Fruit fly (Drosophila melanogaster): Measurements from ENCODE around the gene TfIIEbeta.

The TfIIEbeta gene

DNA sequence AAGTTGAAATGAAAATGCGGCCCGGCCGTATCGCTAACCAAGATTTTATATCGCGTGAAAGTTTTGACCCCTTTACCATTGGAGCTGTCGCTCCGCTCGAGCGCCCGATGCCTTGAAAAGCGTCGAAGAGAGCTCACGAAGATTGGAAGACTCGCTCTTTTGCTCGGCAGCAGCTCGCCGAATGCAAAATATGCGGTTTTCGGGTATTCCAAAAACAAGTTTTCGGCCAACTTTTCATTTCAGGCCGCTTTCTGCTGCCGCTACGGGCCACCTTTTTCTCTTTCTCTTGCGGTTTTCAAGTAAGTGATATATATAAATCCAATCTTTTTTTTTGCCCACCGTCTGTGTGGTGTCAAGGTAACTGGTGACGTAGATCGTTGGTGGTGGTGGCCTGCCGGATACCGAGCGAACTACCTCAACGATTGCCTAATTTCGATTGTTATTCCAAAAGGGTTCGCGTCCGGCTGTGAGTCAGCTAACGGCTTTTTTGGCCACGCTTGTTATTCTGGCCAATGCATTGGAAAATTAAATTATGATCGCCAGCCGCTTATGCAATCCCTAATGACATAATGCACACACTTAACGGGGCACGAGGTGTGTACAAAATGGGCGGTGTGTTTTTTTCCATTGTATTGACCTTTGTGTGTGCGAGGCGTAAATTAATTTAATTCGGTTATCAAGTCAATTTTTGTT is 21.0 kb downstream of the TfIIEbeta start, which contains the start of gene dyl:
TSS of gene dyl (minus strand) at position 28 of the 693 bp plus-strand sequence.
- TF ChIP-seq CG1620 (GFP tag; optimal IDR thresholded peaks at IDR 0.05) (no peak), CG14711 (tag; optimal IDR thresholded peaks at IDR 0.05) (no peak), Mnt (GFP tag; optimal IDR thresholded peaks at IDR 0.05) (no peak)

DNA sequence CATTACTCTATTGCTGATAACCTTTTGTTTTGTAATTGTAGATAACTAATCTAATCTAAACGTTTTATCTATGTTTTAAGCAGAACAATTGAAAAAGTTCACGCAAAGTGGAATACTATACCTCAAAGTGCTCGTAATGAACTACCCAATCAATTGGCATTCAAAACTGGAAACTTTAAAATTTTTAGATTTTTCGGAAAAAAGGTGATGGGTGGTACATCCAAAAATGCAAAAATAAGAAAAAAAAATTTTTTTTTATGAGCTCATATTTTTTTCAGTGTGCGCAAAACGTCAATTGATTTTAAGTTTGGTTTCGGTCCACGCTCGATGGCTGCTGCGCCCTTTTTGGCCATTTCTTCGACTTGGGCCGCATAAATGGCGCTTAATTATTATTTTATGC is 23.8 kb downstream of the TfIIEbeta start:
- TF ChIP-seq CG7045 (GFP tag; optimal IDR thresholded peaks at IDR 0.05) (no peak), CG5204 (GFP tag; optimal IDR thresholded peaks at IDR 0.05) (no peak), Clk (GFP tag; optimal IDR thresholded peaks at IDR 0.05) (no peak), cic (GFP tag; optimal IDR thresholded peaks at IDR 0.05) (no peak), CG1620 (GFP tag; optimal IDR thresholded peaks at IDR 0.05) (no peak), CG14711 (tag; optimal IDR thresholded peaks at IDR 0.05) (no peak), ovo (GFP tag; optimal IDR thresholded peaks at IDR 0.05) (no peak), pad (GFP tag; optimal IDR thresholded peaks at IDR 0.05) (no peak), CG12768 (GFP tag; optimal IDR thresholded peaks at IDR 0.05) (no peak), CG11617 (GFP tag; optimal IDR thresholded peaks at IDR 0.05) (no peak), Crg-1 (GFP tag; optimal IDR thresholded peaks at IDR 0.05) (no peak), toe (GFP tag; optimal IDR thresholded peaks at IDR 0.05) (no peak), tj (GFP tag; optimal IDR thresholded peaks at IDR 0.05) (no peak), Mnt (GFP tag; optimal IDR thresholded peaks at IDR 0.05) (no peak), CG7101 (tag; optimal IDR thresholded peaks at IDR 0.05) (no peak), bab1 (GFP tag; optimal IDR thresholded peaks at IDR 0.05) (no peak), Hr96 (GFP tag; optimal IDR thresholded peaks at IDR 0.05) (no peak), cnc (optimal IDR thresholded peaks at IDR 0.05) (no peak), kay (GFP tag; ENCODE audit: borderline replicate concordance) (no peak)

DNA sequence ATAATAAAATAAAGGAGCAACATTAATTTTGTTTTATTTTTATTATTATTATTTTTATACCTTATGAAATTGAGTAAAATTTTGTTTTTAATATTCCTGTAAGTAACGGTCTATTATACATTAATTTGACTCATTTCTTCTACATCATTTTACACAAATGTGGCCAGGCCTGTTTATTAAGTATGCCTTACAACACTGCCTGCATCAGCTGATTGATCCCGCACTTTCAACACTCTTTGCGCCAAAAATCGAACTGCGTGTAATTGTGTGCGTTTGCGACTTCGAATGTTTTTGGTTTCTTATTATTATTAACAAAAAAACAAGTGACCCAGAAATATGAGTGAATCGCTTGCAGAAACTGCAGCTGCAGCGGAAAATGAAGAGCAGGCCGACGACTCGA is 26.5 kb downstream of the TfIIEbeta start, which contains the start of gene Claspin:
TSS of gene Claspin (plus strand) at position 185 of the 400 bp plus-strand sequence.
- TF ChIP-seq CG7101 (tag; optimal IDR thresholded peaks at IDR 0.05) = peak; percentile 46
- TF ChIP-seq kay (GFP tag; ENCODE audit: borderline replicate concordance) = peak; percentile 84
- peak; percentile 73 for TF ChIP-seq Crg-1 (GFP tag; optimal IDR thresholded peaks at IDR 0.05)
- no peak for TF ChIP-seq cic (GFP tag; optimal IDR thresholded peaks at IDR 0.05)
- peak; percentile 67 for TF ChIP-seq tj (GFP tag; optimal IDR thresholded peaks at IDR 0.05)
- TF ChIP-seq pad (GFP tag; optimal IDR thresholded peaks at IDR 0.05) = peak; percentile 41
- TF ChIP-seq Hr96 (GFP tag; optimal IDR thresholded peaks at IDR 0.05) = peak; percentile 37
- TF ChIP-seq CG7045 (GFP tag; optimal IDR thresholded peaks at IDR 0.05) = no peak
- no peak for TF ChIP-seq Clk (GFP tag; optimal IDR thresholded peaks at IDR 0.05)
- peak; percentile 5 for TF ChIP-seq CG5204 (GFP tag; optimal IDR thresholded peaks at IDR 0.05)
- peak; percentile 70 for TF ChIP-seq CG1620 (GFP tag; optimal IDR thresholded peaks at IDR 0.05)
- no peak for TF ChIP-seq CG11617 (GFP tag; optimal IDR thresholded peaks at IDR 0.05)
- TF ChIP-seq ovo (GFP tag; optimal IDR thresholded peaks at IDR 0.05) = peak; percentile 62
- TF ChIP-seq Mnt (GFP tag; optimal IDR thresholded peaks at IDR 0.05) = peak; percentile 20
- peak; percentile 37 for TF ChIP-seq toe (GFP tag; optimal IDR thresholded peaks at IDR 0.05)
- no peak for TF ChIP-seq CG12768 (GFP tag; optimal IDR thresholded peaks at IDR 0.05)
- peak; percentile 84 for TF ChIP-seq bab1 (GFP tag; optimal IDR thresholded peaks at IDR 0.05)

DNA sequence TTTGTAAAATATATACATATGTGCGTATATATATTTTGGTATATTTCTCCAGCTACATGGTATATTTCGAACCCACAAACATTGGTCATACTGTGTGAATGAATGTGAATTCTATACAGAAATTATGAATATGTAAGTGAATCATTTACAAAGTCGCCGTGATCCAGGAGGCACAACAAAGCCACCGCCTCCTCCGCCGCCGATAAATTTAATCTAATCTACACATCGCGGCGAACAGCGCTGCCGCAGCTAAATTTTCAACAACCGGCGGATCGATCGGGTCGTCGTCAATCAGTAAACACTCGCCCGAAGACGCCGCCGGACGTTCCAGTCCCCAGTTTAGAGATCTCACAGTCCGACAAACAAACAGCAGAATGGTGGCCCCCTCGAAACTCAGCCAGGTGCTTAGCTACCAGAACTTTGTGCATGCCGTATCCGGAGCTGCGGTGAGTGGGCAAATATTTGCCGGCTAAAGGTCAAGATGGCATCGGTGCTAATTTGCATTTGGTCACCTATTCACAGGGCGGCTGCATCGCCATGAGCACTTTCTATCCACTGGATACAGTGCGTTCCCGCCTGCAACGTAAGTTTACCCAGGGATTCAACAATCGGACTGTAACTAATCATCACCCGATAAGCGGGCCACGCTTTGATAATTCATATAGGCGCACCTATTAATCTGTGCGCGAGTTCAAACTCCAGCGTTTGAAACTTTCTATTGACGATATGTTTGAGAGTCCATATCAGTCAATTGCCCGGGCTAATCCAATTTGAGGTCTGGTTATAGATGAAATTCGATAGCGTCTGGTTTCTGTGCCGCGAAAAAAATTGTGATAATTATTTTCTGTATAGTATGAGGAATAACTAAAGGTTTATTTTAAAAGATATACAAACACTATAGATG is 32.1 kb downstream of the TfIIEbeta start, which contains the start of gene PMP34:
TSS of gene PMP34 (plus strand) at position 79 of the 904 bp plus-strand sequence.
- peak; percentile 1 for TF ChIP-seq Hr96 (GFP tag; optimal IDR thresholded peaks at IDR 0.05)
- TF ChIP-seq CG14711 (tag; optimal IDR thresholded peaks at IDR 0.05) = no peak
- TF ChIP-seq cic (GFP tag; optimal IDR thresholded peaks at IDR 0.05) = peak; percentile 25
- no peak for TF ChIP-seq Clk (GFP tag; optimal IDR thresholded peaks at IDR 0.05)
- TF ChIP-seq toe (GFP tag; optimal IDR thresholded peaks at IDR 0.05) = no peak
- TF ChIP-seq CG7045 (GFP tag; optimal IDR thresholded peaks at IDR 0.05) = no peak
- no peak for TF ChIP-seq CG5204 (GFP tag; optimal IDR thresholded peaks at IDR 0.05)
- no peak for TF ChIP-seq ovo (GFP tag; optimal IDR thresholded peaks at IDR 0.05)
- peak; percentile 4 for TF ChIP-seq CG7101 (tag; optimal IDR thresholded peaks at IDR 0.05)
- peak; percentile 84 for TF ChIP-seq kay (GFP tag; ENCODE audit: borderline replicate concordance)
- no peak for TF ChIP-seq Crg-1 (GFP tag; optimal IDR thresholded peaks at IDR 0.05)
- TF ChIP-seq CG33017 (tag; optimal IDR thresholded peaks at IDR 0.05) = no peak
- TF ChIP-seq tj (GFP tag; optimal IDR thresholded peaks at IDR 0.05) = no peak
- TF ChIP-seq CG1620 (GFP tag; optimal IDR thresholded peaks at IDR 0.05) = no peak
- no peak for TF ChIP-seq cnc (optimal IDR thresholded peaks at IDR 0.05)
- TF ChIP-seq pad (GFP tag; optimal IDR thresholded peaks at IDR 0.05) = no peak
- peak; percentile 21 for TF ChIP-seq CG12768 (GFP tag; optimal IDR thresholded peaks at IDR 0.05)
- peak; percentile 29 for TF ChIP-seq Mnt (GFP tag; optimal IDR thresholded peaks at IDR 0.05)
- no peak for TF ChIP-seq bab1 (GFP tag; optimal IDR thresholded peaks at IDR 0.05)
- TF ChIP-seq CG11617 (GFP tag; optimal IDR thresholded peaks at IDR 0.05) = peak; percentile 8

DNA sequence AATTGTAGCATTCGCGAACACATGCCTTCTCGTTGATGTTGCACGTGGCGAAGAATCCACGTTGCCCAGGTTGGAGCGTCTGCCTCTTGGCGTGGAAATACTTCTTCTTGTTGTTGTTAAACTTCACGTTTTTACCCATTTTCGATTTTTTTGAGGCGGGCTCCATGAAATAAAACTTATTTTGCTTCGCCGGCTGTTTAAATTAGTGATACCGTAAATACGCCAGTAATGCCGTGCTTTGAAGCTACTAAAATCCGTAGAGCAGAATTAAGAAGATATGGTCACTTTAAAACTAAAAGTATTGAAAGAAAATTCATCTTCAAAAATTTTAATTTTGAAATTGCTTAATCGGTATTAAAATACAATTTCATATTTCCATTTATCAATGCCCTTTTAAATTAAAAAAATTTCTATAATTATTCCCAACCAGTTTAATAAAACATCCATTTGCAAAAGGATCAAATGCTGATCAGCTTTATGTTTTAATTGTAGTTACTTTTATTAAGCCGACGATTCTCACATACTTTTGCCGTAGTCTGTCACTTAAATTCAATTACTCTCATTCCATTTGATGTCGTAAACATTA is 35.3 kb downstream of the TfIIEbeta start, which contains the start of gene CG15014:
TSS of gene CG15014 (minus strand) at position 228 of the 586 bp plus-strand sequence.
- TF ChIP-seq tj (GFP tag; optimal IDR thresholded peaks at IDR 0.05) (peak; percentile 4), ovo (GFP tag; optimal IDR thresholded peaks at IDR 0.05) (no peak), pad (GFP tag; optimal IDR thresholded peaks at IDR 0.05) (no peak), CG5204 (GFP tag; optimal IDR thresholded peaks at IDR 0.05) (no peak), kay (GFP tag; ENCODE audit: borderline replicate concordance) (peak; percentile 85)

All from whole organism, adult.